In the genomic region with DNA sequence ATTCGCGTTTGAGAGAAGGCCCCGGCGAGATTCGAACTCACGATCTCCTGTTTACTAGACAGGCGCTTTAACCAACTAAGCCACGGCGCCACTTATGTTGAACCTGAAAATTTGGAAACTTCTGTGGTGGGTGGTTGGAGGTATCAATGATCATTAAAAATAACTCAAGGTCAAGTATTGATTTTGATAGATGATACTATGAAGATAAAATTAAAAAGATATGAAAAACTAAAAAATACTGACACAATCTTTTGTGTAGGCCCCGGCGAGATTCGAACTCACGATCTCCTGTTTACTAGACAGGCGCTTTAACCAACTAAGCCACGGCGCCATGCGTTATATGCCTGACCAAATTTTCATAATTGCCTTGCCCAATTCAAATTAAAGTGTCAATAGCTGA, we compare ENCODE assay signal across 3 fruit fly cellular contexts.
TF ChIP-seq lines count a peak whose summit lies in the region.

No protein-coding gene starts in this region.

- TF ChIP-seq CTCF in whole organism, embryonic (GFP tag; optimal IDR thresholded peaks at IDR 0.05; lab: Kevin White, UChicago), result no peak

TF ChIP-seq in whole organism, embryonic, 481 proteins besides CTCF, POLR2A, EP300 and RAD21 (continues in another document):
- TF ChIP-seq sna (GFP tag; IDR thresholded peaks at IDR 0.05; lab: Robert Waterston, UW; ENCODE audit: partially characterized antibody) (peak; percentile 61; the same call in 1 of the 2 replicates), Six4 (GFP tag; optimal IDR thresholded peaks at IDR 0.05; lab: Kevin White, UChicago) (no peak), chinmo (GFP tag; IDR thresholded peaks at IDR 0.05; lab: Robert Waterston, UW; ENCODE audit: partially characterized antibody) (peak; percentile 56; the same call in 1 of the 4 replicates), Ssrp (tag; optimal IDR thresholded peaks at IDR 0.05; lab: Kevin White, UChicago) (no peak), tna (GFP tag; IDR thresholded peaks at IDR 0.05; lab: Robert Waterston, UW; ENCODE audit: partially characterized antibody) (peak; percentile 79), exex (tag; optimal IDR thresholded peaks at IDR 0.05; lab: Kevin White, UChicago) (peak; percentile 59), Scr (GFP tag; IDR thresholded peaks at IDR 0.05; lab: Robert Waterston, UW; ENCODE audit: partially characterized antibody) (peak; percentile 74), CG34224 (GFP tag; IDR thresholded peaks at IDR 0.05; lab: Robert Waterston, UW; ENCODE audit: partially characterized antibody) (peak; percentile 29; the same call in 2 of the 3 replicates), CG7963 (GFP tag; IDR thresholded peaks at IDR 0.05; lab: Robert Waterston, UW; ENCODE audit: partially characterized antibody) (peak; percentile 71), amos (GFP tag; IDR thresholded peaks at IDR 0.05; lab: Robert Waterston, UW; ENCODE audit: partially characterized antibody) (peak; percentile 81), grn (GFP tag; optimal IDR thresholded peaks at IDR 0.05; lab: Kevin White, UChicago) (peak; percentile 91), CG14860 (GFP tag; IDR thresholded peaks at IDR 0.05; lab: Robert Waterston, UW; ENCODE audit: partially characterized antibody) (peak; percentile 68), Opbp (GFP tag; IDR thresholded peaks at IDR 0.05; lab: Robert Waterston, UW; ENCODE audit: partially characterized antibody) (peak; percentile 78; the same call in 2 of the 3 replicates), Med (GFP tag; lab: Kevin White, UChicago) (peak; percentile 55), knrl (GFP tag; IDR thresholded peaks at IDR 0.05; lab: Robert Waterston, UW; ENCODE audit: partially characterized antibody) (peak; percentile 60; the same call in 1 of the 3 replicates), bigmax (GFP tag; optimal IDR thresholded peaks at IDR 0.05; lab: Kevin White, UChicago) (no peak), zen2 (GFP tag; IDR thresholded peaks at IDR 0.05; lab: Robert Waterston, UW; ENCODE audit: partially characterized antibody) (0 out of 3 replicates have a peak, but pooled peaks have one; percentile 37), ato (GFP tag; IDR thresholded peaks at IDR 0.05; lab: Robert Waterston, UW; ENCODE audit: partially characterized antibody) (peak; percentile 66; the same call in 1 of the 2 replicates), Eip74EF (GFP tag; optimal IDR thresholded peaks at IDR 0.05; lab: Kevin White, UChicago) (peak in 1 of 2 experiments; percentile 11), HLH4C (GFP tag; IDR thresholded peaks at IDR 0.05; lab: Robert Waterston, UW; ENCODE audit: partially characterized antibody) (peak; percentile 71; the same call in 2 of the 3 replicates), grau (tag; optimal IDR thresholded peaks at IDR 0.05; lab: Kevin White, UChicago) (no peak), ewg (GFP tag; optimal IDR thresholded peaks at IDR 0.05; lab: Kevin White, UChicago) (no peak), ftz-f1 (GFP tag; optimal IDR thresholded peaks at IDR 0.05; lab: Kevin White, UChicago) (peak; percentile 31)

TF ChIP-seq in whole organism, prepupa, 60 proteins besides CTCF, POLR2A, EP300 and RAD21:
- TF ChIP-seq CG4318 (GFP tag; optimal IDR thresholded peaks at IDR 0.05; lab: Kevin White, UChicago) (no peak), Eip78C (GFP tag; lab: Kevin White, UChicago) (peak; percentile 48), CG10631 (GFP tag; optimal IDR thresholded peaks at IDR 0.05; lab: Kevin White, UChicago) (no peak), Blimp-1 (GFP tag; optimal IDR thresholded peaks at IDR 0.05; lab: Kevin White, UChicago) (no peak), CG6163 (GFP tag; IDR thresholded peaks at IDR 0.05; lab: Robert Waterston, UW) (no peak), esn (GFP tag; optimal IDR thresholded peaks at IDR 0.05; lab: Kevin White, UChicago) (no peak), net (GFP tag; optimal IDR thresholded peaks at IDR 0.05; lab: Kevin White, UChicago) (no peak), Ets96B (tag; optimal IDR thresholded peaks at IDR 0.05; lab: Kevin White, UChicago) (no peak), CG11294 (GFP tag; IDR thresholded peaks at IDR 0.05; lab: Robert Waterston, UW) (no peak), Eip75B (GFP tag; optimal IDR thresholded peaks at IDR 0.05; lab: Kevin White, UChicago) (no peak), cyc (GFP tag; optimal IDR thresholded peaks at IDR 0.05; lab: Kevin White, UChicago) (no peak), svp (GFP tag; lab: Kevin White, UChicago) (peak; percentile 53), CG8632 (GFP tag; optimal IDR thresholded peaks at IDR 0.05; lab: Kevin White, UChicago) (no peak), CG7368 (GFP tag; optimal IDR thresholded peaks at IDR 0.05; lab: Kevin White, UChicago) (no peak)

TF ChIP-seq in whole organism, wandering third instar larva, 38 proteins besides CTCF, POLR2A, EP300 and RAD21:
- TF ChIP-seq CrebA (GFP tag; optimal IDR thresholded peaks at IDR 0.05; lab: Kevin White, UChicago; ENCODE audit: borderline replicate concordance), result peak; percentile 27
- no peak for TF ChIP-seq CG9705 (GFP tag; optimal IDR thresholded peaks at IDR 0.05; lab: Kevin White, UChicago)
- TF ChIP-seq Mio (GFP tag; optimal IDR thresholded peaks at IDR 0.05; lab: Kevin White, UChicago), result no peak
